Worm (Caenorhabditis elegans): Measurements from ENCODE around the gene Y71H2B.11.

DNA sequence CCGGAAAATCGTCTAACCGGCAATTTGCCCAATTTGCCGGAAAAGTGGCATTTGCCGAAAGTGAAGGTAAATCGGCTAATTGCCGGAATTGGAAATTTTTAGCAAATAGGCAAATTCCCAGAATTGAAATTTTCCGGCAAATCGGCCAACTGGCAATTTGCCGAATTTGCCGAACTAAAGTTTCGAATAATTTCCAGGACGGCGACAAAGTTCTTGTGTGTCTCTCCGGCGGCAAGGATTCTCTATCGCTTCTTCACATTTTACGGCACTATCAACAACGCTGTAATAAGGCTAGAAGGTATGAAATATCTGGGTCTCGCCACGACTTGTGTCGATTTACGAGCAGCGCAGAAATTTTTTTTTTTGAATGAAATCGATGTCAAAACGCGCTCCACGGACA lies 12.4 kb downstream of the Y71H2B.11 start:
- TF ChIP-seq nhr-47 (tag; optimal IDR thresholded peaks at IDR 0.05) (no peak), mab-9 (GFP tag; IDR thresholded peaks at IDR 0.05) (no peak), sox-4 (tag; optimal IDR thresholded peaks at IDR 0.05) (no peak), ceh-8 (GFP tag; optimal IDR thresholded peaks at IDR 0.05) (no peak)
